Worm (Caenorhabditis elegans): ENCODE data around the gene ZC190.10.

ZC190.10 gene

ce11 chrV:8651007-8651711 lies 45.0 kb downstream of the ZC190.10 start:
- TF ChIP-seq blmp-1 (tag; optimal IDR thresholded peaks at IDR 0.05; ENCODE audit: insufficient read depth) (no peak), ztf-4 (tag; optimal IDR thresholded peaks at IDR 0.05) (no peak), C34F6.9 (tag; optimal IDR thresholded peaks at IDR 0.05) (no peak), elt-3 (tag; optimal IDR thresholded peaks at IDR 0.05) (no peak), Y55F3AM.14 (GFP tag; optimal IDR thresholded peaks at IDR 0.05) (no peak), nhr-23 (tag; optimal IDR thresholded peaks at IDR 0.05) (no peak), crh-2 (tag; optimal IDR thresholded peaks at IDR 0.05) (peak; percentile 59), ztf-1 (GFP tag; conservative IDR thresholded peaks at IDR 0.05) (no peak), dmd-4 (tag; optimal IDR thresholded peaks at IDR 0.05) (no peak), ceh-82 (tag; optimal IDR thresholded peaks at IDR 0.05) (no peak), sma-9 (GFP tag; optimal IDR thresholded peaks at IDR 0.05) (peak; percentile 87), sma-9 (tag; optimal IDR thresholded peaks at IDR 0.05) (no peak), egl-27 (tag; optimal IDR thresholded peaks at IDR 0.05) (no peak), lsy-2 (tag; optimal IDR thresholded peaks at IDR 0.05) (peak in 1 of 2 experiments; percentile 1), peb-1 (tag; optimal IDR thresholded peaks at IDR 0.05) (no peak), elt-1 (tag; optimal IDR thresholded peaks at IDR 0.05) (no peak), mab-5 (tag; optimal IDR thresholded peaks at IDR 0.05) (no peak), aly-2 (tag; optimal IDR thresholded peaks at IDR 0.05) (no peak), nhr-237 (tag; optimal IDR thresholded peaks at IDR 0.05) (no peak), unc-62 (GFP tag; optimal IDR thresholded peaks at IDR 0.05) (no peak), ceh-16 (tag; optimal IDR thresholded peaks at IDR 0.05) (no peak), skn-1 (tag; optimal IDR thresholded peaks at IDR 0.05) (peak; percentile 93), fos-1 (tag; optimal IDR thresholded peaks at IDR 0.05) (peak; percentile 98), gmeb-1 (tag; optimal IDR thresholded peaks at IDR 0.05) (peak; percentile 12), ztf-11 (tag; optimal IDR thresholded peaks at IDR 0.05) (no peak), mbf-1 (tag; optimal IDR thresholded peaks at IDR 0.05) (no peak), nhr-21 (tag; optimal IDR thresholded peaks at IDR 0.05) (no peak), sma-3 (GFP tag; optimal IDR thresholded peaks at IDR 0.05) (peak; percentile 33), nhr-10 (tag; optimal IDR thresholded peaks at IDR 0.05) (no peak), F13H6.1 (tag; optimal IDR thresholded peaks at IDR 0.05) (peak; percentile 70), nhr-11 (tag; optimal IDR thresholded peaks at IDR 0.05) (no peak), ama-1 (optimal IDR thresholded peaks at IDR 0.05) (no peak), snpc-4 (tag; optimal IDR thresholded peaks at IDR 0.05) (no peak), unc-39 (tag; optimal IDR thresholded peaks at IDR 0.05) (no peak), alr-1 (tag; optimal IDR thresholded peaks at IDR 0.05) (no peak), lin-11 (tag; optimal IDR thresholded peaks at IDR 0.05) (no peak), ZK546.5 (tag; optimal IDR thresholded peaks at IDR 0.05) (no peak), nhr-6 (tag; optimal IDR thresholded peaks at IDR 0.05) (no peak), sem-4 (tag; optimal IDR thresholded peaks at IDR 0.05) (no peak), unc-55 (GFP tag; optimal IDR thresholded peaks at IDR 0.05) (no peak)

- TF ChIP-seq ceh-16 (tag; optimal IDR thresholded peaks at IDR 0.05) (no peak), crh-2 (tag; optimal IDR thresholded peaks at IDR 0.05) (no peak), nhr-77 (tag; optimal IDR thresholded peaks at IDR 0.05) (no peak), skn-1 (tag; optimal IDR thresholded peaks at IDR 0.05) (no peak), blmp-1 (tag; optimal IDR thresholded peaks at IDR 0.05; ENCODE audit: insufficient read depth) (no peak), nhr-25 (tag; optimal IDR thresholded peaks at IDR 0.05) (peak; percentile 36)
These were observed 45.8 kb downstream of the ZC190.10 start for ce11 chrV:8650365-8650764.

ce11 chrV:8648251-8648650 lies 47.9 kb downstream of the ZC190.10 start:
- no peak for TF ChIP-seq mab-5 (tag; optimal IDR thresholded peaks at IDR 0.05)
- TF ChIP-seq sma-3 (GFP tag; optimal IDR thresholded peaks at IDR 0.05) = peak; percentile 19
- TF ChIP-seq ztf-11 (tag; optimal IDR thresholded peaks at IDR 0.05) = no peak
- TF ChIP-seq elt-3 (tag; optimal IDR thresholded peaks at IDR 0.05) = no peak
- peak; percentile 98 for TF ChIP-seq fos-1 (tag; optimal IDR thresholded peaks at IDR 0.05)
- TF ChIP-seq blmp-1 (tag; optimal IDR thresholded peaks at IDR 0.05; ENCODE audit: insufficient read depth) = no peak
- TF ChIP-seq ceh-82 (tag; optimal IDR thresholded peaks at IDR 0.05) = no peak
- no peak for TF ChIP-seq unc-55 (GFP tag; optimal IDR thresholded peaks at IDR 0.05)
- no peak for TF ChIP-seq sem-4 (tag; optimal IDR thresholded peaks at IDR 0.05)
- TF ChIP-seq R02D3.7 (tag; optimal IDR thresholded peaks at IDR 0.05) = no peak
- peak; percentile 70 for TF ChIP-seq sma-9 (GFP tag; optimal IDR thresholded peaks at IDR 0.05)
- no peak for TF ChIP-seq sma-9 (tag; optimal IDR thresholded peaks at IDR 0.05)
- no peak for TF ChIP-seq unc-39 (tag; optimal IDR thresholded peaks at IDR 0.05)
- no peak for TF ChIP-seq nhr-21 (tag; optimal IDR thresholded peaks at IDR 0.05)
- TF ChIP-seq C34F6.9 (tag; optimal IDR thresholded peaks at IDR 0.05) = no peak
- peak; percentile 61 for TF ChIP-seq crh-2 (tag; optimal IDR thresholded peaks at IDR 0.05)
- peak; percentile 61 for TF ChIP-seq F13H6.1 (tag; optimal IDR thresholded peaks at IDR 0.05)
- TF ChIP-seq dmd-4 (tag; optimal IDR thresholded peaks at IDR 0.05) = no peak
- TF ChIP-seq lin-11 (tag; optimal IDR thresholded peaks at IDR 0.05) = no peak
- no peak for TF ChIP-seq mbf-1 (tag; optimal IDR thresholded peaks at IDR 0.05)
- TF ChIP-seq ZK546.5 (tag; optimal IDR thresholded peaks at IDR 0.05) = no peak
- no peak for TF ChIP-seq nhr-6 (tag; optimal IDR thresholded peaks at IDR 0.05)
- no peak for TF ChIP-seq nhr-25 (tag; optimal IDR thresholded peaks at IDR 0.05)
